Fruit fly (Drosophila melanogaster) whole organism, embryonic: ENCODE results near the gene Hip14.

ENCODE experiments used
- CG10267 ChIP-seq: fragments of 200-800 bp; sonication (Bioruptor generic); optimal IDR thresholded peaks from 2 replicates; lab custom pipeline; 2018; ENCODE audit warnings: missing biosample characterization, mild to moderate bottlenecking, missing genetic modification characterization, moderate library complexity
- CG10543 ChIP-seq: fragments of 200-800 bp; sonication (Bioruptor generic); optimal IDR thresholded peaks from 3 replicates; lab custom pipeline; 2017; ENCODE audit warnings: missing biosample characterization, mild to moderate bottlenecking, missing genetic modification characterization, moderate library complexity
- CG12104 ChIP-seq: fragments of 200-800 bp; sonication (Bioruptor generic); optimal IDR thresholded peaks from 3 replicates; lab custom pipeline; 2016; ENCODE audit warnings: missing biosample characterization, missing genetic modification characterization
- CG1233 ChIP-seq: fragments of 200-800 bp; sonication (Bioruptor generic); optimal IDR thresholded peaks from 4 replicates; lab custom pipeline; 2018; ENCODE audit warnings: missing biosample characterization, mild to moderate bottlenecking, missing genetic modification characterization
- CG13775 ChIP-seq: fragments of 200-800 bp; sonication (Bioruptor generic); optimal IDR thresholded peaks from 3 replicates; lab custom pipeline; 2017; ENCODE audit warnings: missing biosample characterization, mild to moderate bottlenecking, missing genetic modification characterization
- CG15011 ChIP-seq: fragments of 200-800 bp; sonication (Bioruptor generic); optimal IDR thresholded peaks from 3 replicates; lab custom pipeline; 2018; ENCODE audit warnings: missing biosample characterization, mild to moderate bottlenecking, missing genetic modification characterization
- CG15269 ChIP-seq: fragments of 200-800 bp; sonication (Bioruptor generic); optimal IDR thresholded peaks from 2 replicates; lab custom pipeline; 2018; ENCODE audit warnings: missing biosample characterization, mild to moderate bottlenecking, missing genetic modification characterization, moderate library complexity
- CG1602 ChIP-seq: fragments of 200-800 bp; sonication (Bioruptor generic); optimal IDR thresholded peaks from 3 replicates; lab custom pipeline; 2016; ENCODE audit warnings: missing biosample characterization, missing genetic modification characterization
- CG16815 ChIP-seq: fragments of 200-800 bp; sonication (Bioruptor generic); optimal IDR thresholded peaks from 3 replicates; lab custom pipeline; 2017; ENCODE audit warnings: missing biosample characterization, mild to moderate bottlenecking, missing genetic modification characterization
- CG17361 ChIP-seq: fragments of 200-800 bp; sonication (Bioruptor generic); IDR thresholded peaks from 3 replicates; pipeline ENCODE4 v1.3.6; 2022; ENCODE audit warnings: missing biosample characterization, missing genetic modification characterization
- CG17912 ChIP-seq: fragments of 200-800 bp; sonication (Bioruptor generic); optimal IDR thresholded peaks from 2 replicates; lab custom pipeline; 2018; ENCODE audit warnings: missing biosample characterization, mild to moderate bottlenecking, missing genetic modification characterization
- CG1792 ChIP-seq: fragments of 200-800 bp; sonication (Bioruptor generic); optimal IDR thresholded peaks from 2 replicates; lab custom pipeline; 2016; ENCODE audit warnings: missing biosample characterization, missing genetic modification characterization
- CG1832 ChIP-seq: fragments of 200-800 bp; sonication (Bioruptor generic); optimal IDR thresholded peaks from 2 replicates; lab custom pipeline; 2017; ENCODE audit warnings: missing biosample characterization, mild to moderate bottlenecking, missing genetic modification characterization, inconsistent platforms
- CG18619 ChIP-seq: fragments of 200-800 bp; sonication (Bioruptor generic); optimal IDR thresholded peaks from 3 replicates; lab custom pipeline; 2017; ENCODE audit warnings: missing biosample characterization, mild to moderate bottlenecking, missing genetic modification characterization
- CG2678 ChIP-seq: fragments of 200-800 bp; sonication (Bioruptor generic); optimal IDR thresholded peaks from 3 replicates; lab custom pipeline; 2019; ENCODE audit warnings: missing biosample characterization, mild to moderate bottlenecking, missing genetic modification characterization, moderate library complexity
- CG2889 ChIP-seq: fragments of 200-800 bp; sonication (Bioruptor generic); IDR thresholded peaks from 3 replicates; pipeline ENCODE4 v1.3.6; 2022; ENCODE audit warnings: missing biosample characterization, missing genetic modification characterization
- CG34422 ChIP-seq: fragments of 200-800 bp; sonication (Bioruptor generic); IDR thresholded peaks from 3 replicates; pipeline ENCODE4 v1.3.6; 2022; ENCODE audit warnings: missing biosample characterization, missing genetic modification characterization
- CG4282 ChIP-seq: fragments of 200-800 bp; sonication (Bioruptor generic); optimal IDR thresholded peaks from 2 replicates; lab custom pipeline; 2016; ENCODE audit warnings: missing biosample characterization, missing genetic modification characterization
- CG6254 ChIP-seq: fragments of 200-800 bp; sonication (Bioruptor generic); optimal IDR thresholded peaks from 3 replicates; lab custom pipeline; 2017; ENCODE audit warnings: mild to moderate bottlenecking, missing biosample characterization, missing genetic modification reagents, missing genetic modification characterization
- CG6272 ChIP-seq: fragments of 200-800 bp; sonication (Bioruptor generic); IDR thresholded peaks from 2 replicates; pipeline ENCODE4 v1.3.6; 2022; ENCODE audit warnings: missing biosample characterization, missing genetic modification characterization
- CG6654 ChIP-seq: fragments of 200-800 bp; sonication (Bioruptor generic); optimal IDR thresholded peaks from 2 replicates; lab custom pipeline; 2017; ENCODE audit warnings: missing biosample characterization, mild to moderate bottlenecking, missing genetic modification characterization
- CG6765 ChIP-seq: fragments of 200-800 bp; sonication (Bioruptor generic); optimal IDR thresholded peaks from 3 replicates; lab custom pipeline; 2017; ENCODE audit warnings: missing biosample characterization, mild to moderate bottlenecking, missing genetic modification characterization
- CG7357 ChIP-seq: fragments of 200-800 bp; sonication (Bioruptor generic); IDR thresholded peaks from 3 replicates; pipeline ENCODE4 v1.3.6; 2022; ENCODE audit warnings: missing biosample characterization, missing genetic modification characterization
- CG9817 ChIP-seq: fragments of 200-800 bp; sonication (Bioruptor generic); optimal IDR thresholded peaks from 2 replicates; lab custom pipeline; 2018; ENCODE audit warnings: missing biosample characterization, mild to moderate bottlenecking, missing genetic modification characterization, moderate library complexity
- CG9932 ChIP-seq: fragments of 200-800 bp; sonication (Bioruptor generic); IDR thresholded peaks from 2 replicates; pipeline ENCODE4 v1.3.6; 2022; ENCODE audit warnings: missing biosample characterization, missing genetic modification characterization
- D19A ChIP-seq: fragments of 200-800 bp; optimal IDR thresholded peaks from 3 replicates; lab custom pipeline; 2019; ENCODE audit warnings: missing biosample characterization, mild to moderate bottlenecking, missing genetic modification characterization, moderate library complexity
- Dek ChIP-seq: fragments of 200-800 bp; sonication (Bioruptor generic); optimal IDR thresholded peaks from 3 replicates; lab custom pipeline; 2019; ENCODE audit warnings: missing biosample characterization, mild to moderate bottlenecking, missing genetic modification characterization, moderate library complexity
- Dip2 ChIP-seq: fragments of 200-800 bp; sonication (Bioruptor generic); IDR thresholded peaks from 2 replicates; pipeline ENCODE4 v1.3.6; 2022; ENCODE audit warnings: missing biosample characterization, missing genetic modification characterization
- Dip3 ChIP-seq: fragments of 200-800 bp; sonication (Bioruptor generic); optimal IDR thresholded peaks from 3 replicates; lab custom pipeline; 2016; ENCODE audit warnings: missing biosample characterization, missing genetic modification characterization
- Drgx ChIP-seq: fragments of 200-800 bp; sonication (Bioruptor generic); IDR thresholded peaks from 2 replicates; pipeline ENCODE4 v1.3.6; 2022; ENCODE audit warnings: missing biosample characterization, missing genetic modification characterization
- Jarid2 ChIP-seq: fragments of 200-800 bp; sonication (Bioruptor generic); optimal IDR thresholded peaks from 3 replicates; lab custom pipeline; 2017; ENCODE audit warnings: mild to moderate bottlenecking, missing biosample characterization, missing genetic modification reagents, missing genetic modification characterization
- Optix ChIP-seq: fragments of 200-800 bp; sonication (Bioruptor generic); IDR thresholded peaks from 3 replicates; pipeline ENCODE4 v1.3.6; 2022; ENCODE audit warnings: missing biosample characterization, missing genetic modification characterization
- Rx ChIP-seq: fragments of 200-800 bp; sonication (Bioruptor generic); IDR thresholded peaks from 2 replicates; pipeline ENCODE4 v1.3.6; 2022; ENCODE audit warnings: missing biosample characterization, missing genetic modification characterization
- Sox100B ChIP-seq: fragments of 200-800 bp; sonication (Bioruptor generic); optimal IDR thresholded peaks from 3 replicates; lab custom pipeline; 2018; ENCODE audit warnings: missing biosample characterization, mild to moderate bottlenecking, missing genetic modification characterization
- Xrp1 ChIP-seq: fragments of 200-800 bp; sonication (Bioruptor generic); IDR thresholded peaks from 2 replicates; pipeline ENCODE4 v1.3.6; 2022; ENCODE audit warnings: missing biosample characterization, missing genetic modification characterization
- aop ChIP-seq: fragments of 200-800 bp; sonication (Bioruptor generic); IDR thresholded peaks from 2 replicates; pipeline ENCODE4 v1.3.6; 2022; ENCODE audit warnings: missing biosample characterization, missing genetic modification characterization
- bbx ChIP-seq: fragments of 200-800 bp; sonication (Bioruptor generic); IDR thresholded peaks from 2 replicates; pipeline ENCODE4 v1.3.6; 2022; ENCODE audit warnings: missing biosample characterization, missing genetic modification characterization; ENCODE audit not compliant: partially characterized antibody
- bsh ChIP-seq, 2 experiments: fragments of 200-800 bp; sonication (Bioruptor generic); optimal IDR thresholded peaks; 2 replicates each; lab custom pipeline; 2017 to 2018; ENCODE audit warnings: mild to moderate bottlenecking in 2 of 2, missing biosample characterization in 2 of 2, missing genetic modification characterization in 2 of 2, moderate library complexity in 1 of 2
- cas ChIP-seq: fragments of 200-800 bp; sonication (Bioruptor generic); IDR thresholded peaks from 2 replicates; pipeline ENCODE4 v1.3.6; 2022; ENCODE audit warnings: missing biosample characterization, missing genetic modification characterization
- disco-r ChIP-seq: fragments of 200-800 bp; sonication (Bioruptor generic); optimal IDR thresholded peaks from 2 replicates; lab custom pipeline; 2016; ENCODE audit warnings: missing biosample characterization, missing genetic modification characterization
- ems ChIP-seq: fragments of 200-800 bp; sonication (Bioruptor generic); optimal IDR thresholded peaks from 3 replicates; lab custom pipeline; 2016; ENCODE audit warnings: missing biosample characterization, missing genetic modification characterization
- fd102C ChIP-seq: fragments of 200-800 bp; sonication (Bioruptor generic); optimal IDR thresholded peaks from 2 replicates; lab custom pipeline; 2018; ENCODE audit warnings: missing biosample characterization, mild to moderate bottlenecking, missing genetic modification characterization, moderate library complexity
- gsb-n ChIP-seq: fragments of 200-800 bp; sonication (Bioruptor generic); optimal IDR thresholded peaks from 3 replicates; lab custom pipeline; 2018; ENCODE audit warnings: missing biosample characterization, mild to moderate bottlenecking, missing genetic modification characterization
- gt ChIP-seq: fragments of 200-800 bp; sonication (Bioruptor generic); IDR thresholded peaks from 2 replicates; pipeline ENCODE4 v1.3.6; 2022; ENCODE audit warnings: missing biosample characterization, missing genetic modification characterization
- kay ChIP-seq: fragments of 200-800 bp; sonication (Bioruptor generic); optimal IDR thresholded peaks from 2 replicates; lab custom pipeline; 2016; ENCODE audit warnings: missing biosample characterization, missing genetic modification characterization
- knrl ChIP-seq: fragments of 200-800 bp; sonication (Bioruptor generic); IDR thresholded peaks from 3 replicates; pipeline ENCODE4 v1.3.6; 2022; ENCODE audit warnings: missing biosample characterization, missing genetic modification characterization; ENCODE audit not compliant: partially characterized antibody
- p53 ChIP-seq: fragments of 200-800 bp; sonication (Bioruptor generic); optimal IDR thresholded peaks from 2 replicates; lab custom pipeline; 2016; ENCODE audit warnings: missing biosample characterization, missing genetic modification characterization
- stc ChIP-seq: fragments of 200-800 bp; sonication (Bioruptor generic); IDR thresholded peaks from 2 replicates; pipeline ENCODE4 v1.3.6; 2022; ENCODE audit warnings: missing biosample characterization, missing genetic modification characterization
- vvl ChIP-seq: fragments of 200-800 bp; sonication (Bioruptor generic); IDR thresholded peaks from 2 replicates; pipeline ENCODE4 v1.3.6; 2022; ENCODE audit warnings: missing biosample characterization, missing genetic modification characterization
- yki ChIP-seq: fragments of >200 bp; optimal IDR thresholded peaks from 3 replicates; lab custom pipeline; 2018

The Hip14 gene

dm6 chr3L:16026065-16026789 is 38.2 kb downstream of the Hip14 start (continued):
- TF ChIP-seq CG6765 (GFP tag; lab: Kevin White, UChicago) (peak; percentile 31), CG13775 (GFP tag; lab: Kevin White, UChicago) (peak; percentile 34), CG16815 (GFP tag; lab: Kevin White, UChicago) (no peak), CG9817 (tag; lab: Kevin White, UChicago) (no peak), gsb-n (tag; lab: Kevin White, UChicago) (peak; percentile 55), gt (no peak), CG9932 (GFP tag; lab: Robert Waterston, UW) (no peak; the same call in none of the 2 replicates), CG12104 (GFP tag; lab: Kevin White, UChicago) (peak; percentile 0), CG10267 (no peak), disco-r (GFP tag; lab: Kevin White, UChicago) (peak; percentile 27), CG1233 (GFP tag; lab: Kevin White, UChicago) (peak; percentile 68), Jarid2 (GFP tag; lab: Kevin White, UChicago) (peak; percentile 75), CG6254 (GFP tag; lab: Kevin White, UChicago) (peak; percentile 79), CG4282 (GFP tag; lab: Kevin White, UChicago) (peak; percentile 39), Dip2 (GFP tag; lab: Robert Waterston, UW) (no peak), yki (no peak), CG1792 (GFP tag; lab: Kevin White, UChicago) (peak; percentile 63), Drgx (GFP tag; lab: Robert Waterston, UW) (peak; percentile 48; the same call in 1 of the 2 replicates), CG18619 (GFP tag; lab: Kevin White, UChicago) (peak; percentile 54), Dip3 (GFP tag; lab: Kevin White, UChicago) (no peak), stc (GFP tag; lab: Robert Waterston, UW) (peak; percentile 50; the same call in 1 of the 2 replicates), Rx (GFP tag; lab: Robert Waterston, UW) (0 out of 2 replicates have a peak, but pooled peaks have one; percentile 17), bbx (no peak), CG7357 (GFP tag; lab: Robert Waterston, UW) (no peak), CG15011 (GFP tag; lab: Kevin White, UChicago) (peak; percentile 68), CG17912 (peak; percentile 39), CG34422 (GFP tag; lab: Robert Waterston, UW) (peak; percentile 70; the same call in 1 of the 3 replicates), CG6272 (no peak), CG1602 (peak; percentile 55), Sox100B (GFP tag; lab: Kevin White, UChicago) (peak; percentile 57), kay (GFP tag; lab: Kevin White, UChicago) (peak; percentile 30), p53 (GFP tag; lab: Kevin White, UChicago) (peak; percentile 27), Xrp1 (GFP tag; lab: Robert Waterston, UW) (peak; percentile 85), aop (GFP tag; lab: Robert Waterston, UW) (no peak), CG15269 (peak; percentile 5), CG2678 (tag; lab: Kevin White, UChicago) (peak; percentile 61), cas (GFP tag; lab: Robert Waterston, UW) (no peak), Optix (peak; percentile 61; the same call in 1 of the 3 replicates), CG17361 (GFP tag; lab: Robert Waterston, UW) (peak; percentile 35; the same call in 1 of the 3 replicates), fd102C (GFP tag; lab: Kevin White, UChicago) (peak; percentile 33), knrl (GFP tag; lab: Robert Waterston, UW) (no peak), bsh (GFP tag; optimal IDR thresholded peaks at IDR 0.05; lab: Kevin White, UChicago) (peak in 1 of 2 experiments; percentile 77), CG6654 (GFP tag; lab: Kevin White, UChicago) (no peak), Dek (tag; lab: Kevin White, UChicago) (no peak), CG10543 (peak; percentile 87), ems (GFP tag; lab: Kevin White, UChicago) (peak; percentile 14), D19A (no peak), CG2889 (GFP tag; lab: Robert Waterston, UW) (no peak), vvl (GFP tag; lab: Robert Waterston, UW) (peak; percentile 74), CG1832 (GFP tag; lab: Kevin White, UChicago) (peak; percentile 54)
